Worm (Caenorhabditis elegans) whole organism, late embryonic: ENCODE data around the gene srbc-37.
A peak's percentile ranks its signal among the peaks of the same experiment; 100 is the strongest.

ENCODE experiments used
- C08G9.2 ChIP-seq: sonication (generic microtip); optimal IDR thresholded peaks from 2 replicates; lab custom pipeline; 2016; ENCODE audit warnings: mild to moderate bottlenecking, missing genetic modification characterization, moderate library complexity, missing compliant biosample characterization
- C38D4.7 ChIP-seq: fragments of 200-800 bp; sonication (Bioruptor generic); optimal IDR thresholded peaks from 2 replicates; lab custom pipeline; 2018; ENCODE audit warnings: mild to moderate bottlenecking, missing genetic modification characterization, moderate library complexity, missing compliant biosample characterization
- K09A11.1 ChIP-seq: sonication (generic microtip); optimal IDR thresholded peaks from 2 replicates; lab custom pipeline; 2017; ENCODE audit warnings: antibody characterized with exemption, mild to moderate bottlenecking, missing genetic modification characterization, missing compliant biosample characterization; ENCODE audit not compliant: insufficient read depth
- T23F11.4 ChIP-seq: fragments of 200-800 bp; sonication (Bioruptor generic); optimal IDR thresholded peaks from 2 replicates; lab custom pipeline; 2018; ENCODE audit warnings: mild to moderate bottlenecking, missing genetic modification characterization, missing compliant biosample characterization
- Y22D7AL.16 ChIP-seq: sonication (generic microtip); optimal IDR thresholded peaks from 2 replicates; lab custom pipeline; 2016; ENCODE audit warnings: missing genetic modification characterization, missing compliant biosample characterization
- ama-1 ChIP-seq: fragments of 150-350 bp; optimal IDR thresholded peaks from 2 replicates; lab custom pipeline; 2014
- ceh-18 ChIP-seq: sonication (generic microtip); optimal IDR thresholded peaks from 2 replicates; lab custom pipeline; 2016; ENCODE audit warnings: missing genetic modification characterization, missing compliant biosample characterization
- ceh-19 ChIP-seq: fragments of 200-800 bp; sonication (Bioruptor generic); optimal IDR thresholded peaks from 2 replicates; lab custom pipeline; 2018; ENCODE audit warnings: mild to moderate bottlenecking, missing genetic modification characterization, missing compliant biosample characterization
- ceh-22 ChIP-seq: sonication (generic microtip); optimal IDR thresholded peaks from 2 replicates; lab custom pipeline; 2017; ENCODE audit warnings: missing biosample characterization, missing genetic modification characterization
- ceh-34 ChIP-seq: sonication (generic microtip); optimal IDR thresholded peaks from 2 replicates; lab custom pipeline; 2016; ENCODE audit warnings: mild to moderate bottlenecking, missing genetic modification characterization, missing compliant biosample characterization
- dve-1 ChIP-seq: sonication (generic microtip); optimal IDR thresholded peaks from 2 replicates; lab custom pipeline; 2017; ENCODE audit warnings: antibody characterized with exemption, mild to moderate bottlenecking, missing genetic modification characterization, missing compliant biosample characterization
- elt-4 ChIP-seq: sonication (generic microtip); optimal IDR thresholded peaks from 2 replicates; lab custom pipeline; 2016; ENCODE audit warnings: missing genetic modification characterization, missing compliant biosample characterization
- fax-1 ChIP-seq: sonication (generic microtip); optimal IDR thresholded peaks from 2 replicates; lab custom pipeline; 2016; ENCODE audit warnings: missing genotype, missing genetic modification characterization, missing compliant biosample characterization
- fkh-10 ChIP-seq: fragments of 150-350 bp; optimal IDR thresholded peaks from 2 replicates; lab custom pipeline; 2014; ENCODE audit warnings: missing biosample characterization, missing genetic modification reagents, missing genetic modification characterization
- fkh-6 ChIP-seq: sonication (generic microtip); optimal IDR thresholded peaks from 2 replicates; lab custom pipeline; 2016; ENCODE audit warnings: missing genetic modification characterization, missing compliant biosample characterization
- gmeb-2 ChIP-seq: sonication (generic microtip); optimal IDR thresholded peaks from 2 replicates; lab custom pipeline; 2016; ENCODE audit warnings: missing genetic modification characterization, inconsistent platforms, missing compliant biosample characterization
- hlh-13 ChIP-seq: fragments of 200-800 bp; sonication (Bioruptor generic); optimal IDR thresholded peaks from 2 replicates; lab custom pipeline; 2018; ENCODE audit warnings: mild to moderate bottlenecking, missing genetic modification characterization, missing compliant biosample characterization
- hlh-15 ChIP-seq: sonication (generic microtip); optimal IDR thresholded peaks from 2 replicates; lab custom pipeline; 2016; ENCODE audit warnings: missing genetic modification characterization, missing compliant biosample characterization
- hlh-6 ChIP-seq: sonication (generic microtip); optimal IDR thresholded peaks from 2 replicates; lab custom pipeline; 2016; ENCODE audit warnings: missing genotype, missing genetic modification characterization, missing compliant biosample characterization
- hlh-8 ChIP-seq: sonication (generic microtip); optimal IDR thresholded peaks from 2 replicates; lab custom pipeline; 2016; ENCODE audit warnings: missing genotype, missing genetic modification characterization, missing compliant biosample characterization
- madf-2 ChIP-seq: sonication (generic microtip); optimal IDR thresholded peaks from 2 replicates; lab custom pipeline; 2017; ENCODE audit warnings: missing genetic modification characterization, missing compliant biosample characterization
- mec-3 ChIP-seq: sonication (generic microtip); optimal IDR thresholded peaks from 2 replicates; lab custom pipeline; 2016; ENCODE audit warnings: borderline replicate concordance, missing genetic modification characterization, missing compliant biosample characterization
- nhr-11 ChIP-seq: fragments of 150-350 bp; optimal IDR thresholded peaks from 2 replicates; lab custom pipeline; 2014; ENCODE audit warnings: missing biosample characterization, missing genetic modification characterization
- nhr-232 ChIP-seq: sonication (generic microtip); optimal IDR thresholded peaks from 2 replicates; lab custom pipeline; 2016; ENCODE audit warnings: missing genetic modification characterization, missing compliant biosample characterization
- npax-4 ChIP-seq: sonication (generic microtip); optimal IDR thresholded peaks from 2 replicates; lab custom pipeline; 2016; ENCODE audit warnings: missing genetic modification characterization, missing compliant biosample characterization
- odd-2 ChIP-seq: sonication (generic microtip); optimal IDR thresholded peaks from 2 replicates; lab custom pipeline; 2017; ENCODE audit warnings: antibody characterized with exemption, mild to moderate bottlenecking, missing genetic modification characterization, missing compliant biosample characterization
- pag-3 ChIP-seq: sonication (generic microtip); optimal IDR thresholded peaks from 2 replicates; lab custom pipeline; 2016; ENCODE audit warnings: missing compliant biosample characterization, missing genetic modification characterization, borderline replicate concordance
- pha-2 ChIP-seq: sonication (generic microtip); optimal IDR thresholded peaks from 2 replicates; lab custom pipeline; 2017; ENCODE audit warnings: mild to moderate bottlenecking, missing genetic modification characterization, missing compliant biosample characterization
- ref-2 ChIP-seq: sonication (generic microtip); optimal IDR thresholded peaks from 2 replicates; lab custom pipeline; 2016; ENCODE audit warnings: missing genetic modification characterization, missing compliant biosample characterization
- rnt-1 ChIP-seq: sonication (generic microtip); optimal IDR thresholded peaks from 2 replicates; lab custom pipeline; 2016; ENCODE audit warnings: missing genetic modification characterization, missing compliant biosample characterization
- sox-4 ChIP-seq: sonication (generic microtip); optimal IDR thresholded peaks from 2 replicates; lab custom pipeline; 2017; ENCODE audit warnings: mild to moderate bottlenecking, missing genetic modification characterization, inconsistent platforms, missing compliant biosample characterization
- tbx-2 ChIP-seq: sonication (generic microtip); optimal IDR thresholded peaks from 2 replicates; lab custom pipeline; 2016; ENCODE audit warnings: missing genetic modification characterization, missing compliant biosample characterization
- tbx-7 ChIP-seq: sonication (generic microtip); optimal IDR thresholded peaks from 2 replicates; lab custom pipeline; 2016; ENCODE audit warnings: missing genotype, missing genetic modification characterization, missing compliant biosample characterization
- ttx-3 ChIP-seq: sonication (generic microtip); optimal IDR thresholded peaks from 2 replicates; lab custom pipeline; 2016; ENCODE audit warnings: missing genetic modification reagents, missing genetic modification characterization, missing compliant biosample characterization
- unc-42 ChIP-seq: sonication (generic microtip); optimal IDR thresholded peaks from 2 replicates; lab custom pipeline; 2016; ENCODE audit warnings: missing genotype, missing genetic modification characterization, missing compliant biosample characterization
- unc-55 ChIP-seq: sonication (generic microtip); optimal IDR thresholded peaks from 2 replicates; lab custom pipeline; 2017; ENCODE audit warnings: missing biosample characterization, missing genetic modification reagents, missing genetic modification characterization
- unc-86 ChIP-seq: sonication (generic microtip); optimal IDR thresholded peaks from 2 replicates; lab custom pipeline; 2016; ENCODE audit warnings: missing genetic modification characterization, missing compliant biosample characterization
- ztf-16 ChIP-seq: sonication (generic microtip); optimal IDR thresholded peaks from 2 replicates; lab custom pipeline; 2017; ENCODE audit warnings: missing genetic modification characterization, missing compliant biosample characterization

srbc-37 gene

ce11 chrV:731330-731729 lies 29.0 kb downstream of the srbc-37 start (continued):
- TF ChIP-seq ttx-3 (no peak), fkh-10 (GFP tag; lab: Kevin White, UChicago) (no peak), fax-1 (tag; lab: Kevin White, UChicago) (no peak), ama-1 (lab: Kevin White, UChicago) (no peak), pag-3 (tag; lab: Kevin White, UChicago) (no peak), gmeb-2 (tag; lab: Kevin White, UChicago) (no peak), unc-86 (tag; lab: Kevin White, UChicago) (no peak), ref-2 (tag; lab: Kevin White, UChicago) (no peak), mec-3 (tag; lab: Kevin White, UChicago) (no peak), tbx-7 (no peak), ceh-22 (tag; lab: Kevin White, UChicago) (no peak), ceh-34 (peak; percentile 22), unc-55 (GFP tag; lab: Kevin White, UChicago) (peak; percentile 95), tbx-2 (peak; percentile 66)

DNA sequence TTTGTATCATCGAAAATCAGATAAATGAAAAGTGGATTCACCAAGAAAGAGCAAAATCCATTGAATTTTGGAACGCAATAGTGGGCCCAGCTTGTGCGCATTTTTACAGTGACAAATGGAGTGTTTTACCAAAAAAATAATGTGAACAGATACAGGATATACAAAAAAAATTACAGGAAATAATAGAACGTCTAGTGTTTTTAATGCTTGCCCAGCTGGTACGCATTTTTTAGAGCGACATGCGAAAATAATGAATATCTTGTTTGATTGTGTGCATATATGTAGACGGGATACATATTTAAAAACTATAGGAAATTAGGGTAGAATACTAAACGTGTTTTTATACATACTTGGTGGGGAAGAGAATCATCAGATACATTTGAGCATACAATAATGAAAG lies 33.8 kb downstream of the srbc-37 start, which contains the start of gene srj-25:
Gene srj-25 (minus strand): TSS at position 101 of the 400 bp plus-strand sequence.
- no peak for TF ChIP-seq hlh-6 (tag; lab: Kevin White, UChicago)
- no peak for TF ChIP-seq unc-86 (tag; lab: Kevin White, UChicago)
- TF ChIP-seq fkh-6: no peak
- no peak for TF ChIP-seq madf-2 (tag; lab: Kevin White, UChicago)
- TF ChIP-seq K09A11.1 (tag; lab: Kevin White, UChicago): no peak
- TF ChIP-seq ceh-34: no peak

DNA sequence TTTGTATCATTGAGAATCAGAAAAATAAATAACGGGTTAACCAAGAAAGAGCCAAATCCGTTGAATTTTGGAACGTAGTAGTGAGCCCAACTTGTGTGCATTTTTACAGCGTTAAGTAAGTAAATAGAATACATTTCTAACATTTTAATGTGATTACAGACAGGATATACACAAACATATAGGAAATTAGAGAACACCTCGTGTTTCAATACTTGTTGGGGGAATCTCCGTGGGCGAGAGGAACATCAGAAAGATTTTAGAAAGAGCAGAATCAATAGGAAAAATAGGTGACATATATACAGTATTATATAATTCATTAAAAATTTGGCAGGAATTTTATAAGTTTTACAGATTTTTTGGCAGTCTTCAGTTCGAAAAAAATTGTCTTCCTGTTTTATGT lies 36.4 kb downstream of the srbc-37 start, which contains the start of gene srj-24:
Gene srj-24 (minus strand): TSS at position 101 of the 400 bp plus-strand sequence.
- TF ChIP-seq pha-2 (tag; lab: Kevin White, UChicago) (no peak), fkh-10 (GFP tag; lab: Kevin White, UChicago) (no peak), hlh-15 (tag; lab: Kevin White, UChicago) (no peak), nhr-11 (no peak), hlh-8 (tag; lab: Kevin White, UChicago) (no peak), ceh-19 (GFP tag; lab: Kevin White, UChicago) (no peak), T23F11.4 (GFP tag; lab: Kevin White, UChicago) (no peak), ref-2 (tag; lab: Kevin White, UChicago) (no peak), ceh-34 (no peak), Y22D7AL.16 (tag; lab: Kevin White, UChicago) (no peak), dve-1 (tag; lab: Kevin White, UChicago) (no peak), rnt-1 (tag; lab: Kevin White, UChicago) (no peak), ztf-16 (no peak), ceh-18 (tag; lab: Kevin White, UChicago) (no peak), C38D4.7 (no peak), ceh-22 (tag; lab: Kevin White, UChicago) (no peak), sox-4 (tag; lab: Kevin White, UChicago) (no peak)

- no peak for TF ChIP-seq gmeb-2 (tag; lab: Kevin White, UChicago)
- no peak for TF ChIP-seq ceh-34
- TF ChIP-seq nhr-232 (tag; lab: Kevin White, UChicago): no peak
- no peak for TF ChIP-seq hlh-13 (GFP tag; lab: Kevin White, UChicago)
- TF ChIP-seq npax-4 (tag; lab: Kevin White, UChicago): no peak
Measured at ce11 chrV:741820-742219, 39.5 kb downstream of the srbc-37 start, which contains the start of gene C05E4.7. Gene C05E4.7 (plus strand): TSS chrV:742120.

DNA sequence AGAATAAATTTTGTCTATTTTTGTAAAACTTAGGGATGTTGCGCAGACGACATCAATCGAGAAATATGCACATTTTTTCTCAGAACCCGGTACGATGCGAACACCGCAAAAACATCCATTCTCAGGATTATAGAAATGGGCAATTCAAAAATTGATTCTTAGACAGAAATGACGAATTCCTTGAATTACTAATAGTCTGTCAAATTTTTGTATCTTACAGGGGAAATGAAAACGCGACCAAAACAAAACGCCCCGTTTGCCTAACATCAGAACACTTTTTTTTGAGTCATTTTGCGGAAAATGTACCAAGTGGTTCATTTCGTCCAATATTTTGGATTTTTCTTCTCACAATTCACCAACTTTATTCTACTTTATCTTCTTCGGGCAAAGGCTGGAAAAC lies 41.0 kb downstream of the srbc-37 start, which contains the start of gene str-134:
Gene str-134 (plus strand): TSS at position 301 of the 400 bp plus-strand sequence.
- TF ChIP-seq C08G9.2: no peak
- no peak for TF ChIP-seq elt-4 (tag; lab: Kevin White, UChicago)
- no peak for TF ChIP-seq unc-42 (tag; lab: Kevin White, UChicago)
- no peak for TF ChIP-seq odd-2 (tag; lab: Kevin White, UChicago)
- TF ChIP-seq ceh-19 (GFP tag; lab: Kevin White, UChicago): no peak
- no peak for TF ChIP-seq hlh-6 (tag; lab: Kevin White, UChicago)
